Fruit fly (Drosophila melanogaster): ENCODE results near the gene CG34376.
A peak's percentile ranks its signal among the peaks of the same experiment; 100 is the strongest.

The CG34376 gene

DNA sequence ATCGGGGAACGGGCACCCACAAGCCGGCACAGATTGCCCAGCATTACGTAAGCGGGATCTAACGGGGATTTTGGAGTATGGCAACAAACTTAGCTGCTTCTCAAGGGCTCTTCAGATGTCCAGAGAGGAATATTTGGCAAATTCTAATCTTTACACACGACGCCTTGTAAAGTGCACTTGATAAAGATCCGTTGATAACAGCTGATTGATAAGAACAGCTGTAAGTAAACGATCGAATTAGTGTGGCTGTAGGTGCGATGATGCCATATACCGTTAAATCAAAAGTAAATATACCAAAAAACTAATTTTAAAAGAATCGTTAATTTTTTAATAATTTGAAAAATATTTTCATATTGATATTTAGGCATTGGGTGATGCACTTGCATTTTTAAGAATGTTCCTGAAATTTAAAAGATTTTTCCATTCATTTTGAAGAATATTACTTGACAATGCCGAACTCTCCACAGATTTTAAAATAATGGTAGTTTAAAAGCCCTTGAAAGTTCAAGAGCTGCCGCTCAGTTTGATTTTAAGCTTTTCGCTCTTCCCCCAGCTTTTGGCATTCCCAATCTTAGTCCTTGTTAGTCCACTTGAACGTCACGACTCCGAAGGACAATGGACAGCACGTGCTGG lies 20.2 kb downstream of the CG34376 start, which contains the start of the genes CG5377 and Nrx-1 (continued):
- TF ChIP-seq da (GFP tag; optimal IDR thresholded peaks at IDR 0.05) (no peak), Myb (GFP tag; optimal IDR thresholded peaks at IDR 0.05) (peak; percentile 53), Stat92E (GFP tag; optimal IDR thresholded peaks at IDR 0.05) (no peak), CG14667 (GFP tag; IDR thresholded peaks at IDR 0.05) (no peak), CG9797 (GFP tag; optimal IDR thresholded peaks at IDR 0.05) (peak; percentile 74), sim (GFP tag; IDR thresholded peaks at IDR 0.05) (no peak), CG8089 (GFP tag; optimal IDR thresholded peaks at IDR 0.05) (no peak), Dp (GFP tag; optimal IDR thresholded peaks at IDR 0.05) (peak; percentile 60), trem (tag; optimal IDR thresholded peaks at IDR 0.05) (peak; percentile 23), Fer2 (tag; optimal IDR thresholded peaks at IDR 0.05) (no peak)

DNA sequence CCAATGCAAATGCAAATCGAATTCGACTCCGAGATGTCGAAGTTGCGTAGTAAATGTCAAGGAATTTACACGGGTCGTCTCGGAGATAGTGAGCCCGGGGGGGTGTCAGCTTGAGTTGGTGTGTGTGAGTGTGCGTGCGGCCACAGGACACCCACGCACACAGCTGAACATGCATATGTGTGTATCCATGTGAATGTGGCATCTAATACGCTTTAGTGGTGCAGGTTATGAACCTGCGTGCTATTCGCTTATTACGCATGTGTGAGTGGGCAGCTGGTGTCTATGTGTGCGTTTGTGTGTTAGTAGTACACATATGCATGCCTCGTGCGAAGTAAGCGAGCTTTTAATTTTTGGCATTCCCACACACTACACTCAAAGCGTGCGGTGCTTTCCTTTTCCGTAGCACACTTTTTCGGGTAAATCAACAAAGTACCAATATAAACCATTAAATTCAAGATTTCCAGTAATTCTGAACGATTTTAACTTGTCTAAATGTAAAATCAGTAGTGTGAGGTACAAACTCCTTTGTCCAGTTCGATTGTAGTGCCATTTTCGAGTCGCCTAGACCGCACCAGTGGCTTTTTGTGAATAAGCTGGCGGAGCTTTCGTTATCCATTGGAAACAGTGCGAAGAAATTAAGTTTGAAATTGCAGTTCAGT lies 21.1 kb downstream of the CG34376 start:
- TF ChIP-seq vnd (GFP tag; IDR thresholded peaks at IDR 0.05; ENCODE audit: partially characterized antibody) (no peak), CG1233 (GFP tag; optimal IDR thresholded peaks at IDR 0.05) (peak; percentile 82), dysf (GFP tag; IDR thresholded peaks at IDR 0.05) (peak; percentile 89), Atf3 (GFP tag; optimal IDR thresholded peaks at IDR 0.05) (peak; percentile 71), CG3847 (GFP tag; IDR thresholded peaks at IDR 0.05) (peak; percentile 88), Lhr (GFP tag; optimal IDR thresholded peaks at IDR 0.05) (no peak), tin (GFP tag; optimal IDR thresholded peaks at IDR 0.05) (peak; percentile 83), CoRest (tag; optimal IDR thresholded peaks at IDR 0.05) (peak; percentile 87), Taf1 (GFP tag; IDR thresholded peaks at IDR 0.05) (peak; percentile 54; the same call in 1 of the 2 replicates), chif (GFP tag; optimal IDR thresholded peaks at IDR 0.05) (peak; percentile 73 to 80), NC2α (GFP tag; optimal IDR thresholded peaks at IDR 0.05) (peak; percentile 23), pum (GFP tag; optimal IDR thresholded peaks at IDR 0.05) (peak; percentile 87), Poxn (GFP tag; IDR thresholded peaks at IDR 0.05) (peak; percentile 63; the same call in 1 of the 2 replicates), CG13894 (tag; optimal IDR thresholded peaks at IDR 0.05) (peak; percentile 92), zen (tag; optimal IDR thresholded peaks at IDR 0.05) (peak; percentile 47), tap (tag; optimal IDR thresholded peaks at IDR 0.05) (peak; percentile 75), disco-r (GFP tag; optimal IDR thresholded peaks at IDR 0.05) (peak; percentile 57), CG8089 (GFP tag; optimal IDR thresholded peaks at IDR 0.05) (peak; percentile 67), Rfx (GFP tag; IDR thresholded peaks at IDR 0.05) (peak; percentile 90), Mad (GFP tag; optimal IDR thresholded peaks at IDR 0.05) (peak; percentile 61), CG14441 (GFP tag; IDR thresholded peaks at IDR 0.05) (peak; percentile 84), CG31224 (GFP tag; IDR thresholded peaks at IDR 0.05) (peak; percentile 80), Hr3 (GFP tag; optimal IDR thresholded peaks at IDR 0.05) (peak; percentile 84), MTF-1 (GFP tag; optimal IDR thresholded peaks at IDR 0.05; ENCODE audit: borderline replicate concordance) (peak; percentile 1), CG33557 (GFP tag; optimal IDR thresholded peaks at IDR 0.05) (no peak), vvl (GFP tag; IDR thresholded peaks at IDR 0.05) (peak; percentile 89), Bgb (GFP tag; IDR thresholded peaks at IDR 0.05; ENCODE audit: partially characterized antibody) (no peak), E2f1 (GFP tag; IDR thresholded peaks at IDR 0.05) (peak; percentile 76), gcm (GFP tag; optimal IDR thresholded peaks at IDR 0.05) (no peak), bcd (GFP tag; optimal IDR thresholded peaks at IDR 0.05) (peak; percentile 86), CG12769 (tag; optimal IDR thresholded peaks at IDR 0.05) (no peak), ind (GFP tag; optimal IDR thresholded peaks at IDR 0.05) (peak; percentile 90), CG2129 (GFP tag; IDR thresholded peaks at IDR 0.05; ENCODE audit: partially characterized antibody) (no peak), slou (GFP tag; optimal IDR thresholded peaks at IDR 0.05) (peak; percentile 87), hkb (optimal IDR thresholded peaks at IDR 0.05) (no peak), hkb (GFP tag; IDR thresholded peaks at IDR 0.05) (peak; percentile 91), salm (tag; optimal IDR thresholded peaks at IDR 0.05) (peak; percentile 62), eyg (GFP tag; optimal IDR thresholded peaks at IDR 0.05) (peak; percentile 88)
